Fruit fly (Drosophila melanogaster): Measurements from ENCODE around the gene CG5246.

DNA sequence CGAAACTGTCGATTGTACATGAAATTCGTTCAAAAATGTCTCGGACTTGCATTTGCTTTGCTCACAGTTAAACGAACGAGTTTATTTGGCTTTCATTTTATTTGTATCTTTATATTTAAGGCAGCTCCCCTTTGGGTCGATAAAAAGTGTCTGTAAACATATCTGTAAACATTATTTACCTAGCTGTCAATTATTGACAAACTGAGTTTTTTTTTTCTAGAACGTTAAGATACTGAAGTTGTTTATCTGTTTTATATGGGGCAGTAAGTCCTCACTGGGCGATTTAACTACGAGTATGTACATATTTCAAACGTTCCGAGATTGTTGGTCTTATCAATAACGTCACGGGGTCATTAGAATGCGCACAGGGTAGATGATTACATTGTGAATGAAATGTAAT, 20.2 kb upstream of the CG5246 start:
- TF ChIP-seq pan (optimal IDR thresholded peaks at IDR 0.05) (no peak), Dll (optimal IDR thresholded peaks at IDR 0.05) (no peak), usp (GFP tag; optimal IDR thresholded peaks at IDR 0.05) (no peak), CG8478 (optimal IDR thresholded peaks at IDR 0.05) (no peak), EcR (GFP tag; optimal IDR thresholded peaks at IDR 0.05) (no peak), psq (optimal IDR thresholded peaks at IDR 0.05) (no peak)
